Worm (Caenorhabditis elegans): Measurements from ENCODE around the gene B0457.4.

Gene B0457.4

DNA sequence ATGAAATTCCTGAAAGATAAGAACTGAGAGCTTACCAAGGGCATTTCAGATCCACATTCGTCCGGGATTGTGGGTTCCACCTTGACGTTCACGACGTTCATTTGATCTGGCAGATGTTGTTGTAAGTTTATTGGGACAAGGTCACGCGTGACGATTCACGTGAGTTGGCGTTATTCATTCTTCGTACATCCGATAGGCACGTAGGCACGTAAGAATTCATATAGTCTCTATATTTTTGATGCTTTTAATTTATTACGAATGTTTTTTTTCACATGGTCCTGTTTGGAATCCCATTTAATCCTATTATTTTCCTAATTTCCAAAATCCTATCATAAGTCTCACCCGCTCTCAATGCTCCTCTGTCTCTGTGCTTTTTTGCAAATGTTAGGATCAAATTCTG, at the start of gene B0457.4:
Gene B0457.4, minus strand, starts transcription at position 101 of the 400 bp plus-strand sequence.
- TF ChIP-seq dao-5 (tag; optimal IDR thresholded peaks at IDR 0.05): no peak
- no peak for TF ChIP-seq W03F9.2 (tag; optimal IDR thresholded peaks at IDR 0.05)
- TF ChIP-seq him-1 (tag; optimal IDR thresholded peaks at IDR 0.05): no peak

DNA sequence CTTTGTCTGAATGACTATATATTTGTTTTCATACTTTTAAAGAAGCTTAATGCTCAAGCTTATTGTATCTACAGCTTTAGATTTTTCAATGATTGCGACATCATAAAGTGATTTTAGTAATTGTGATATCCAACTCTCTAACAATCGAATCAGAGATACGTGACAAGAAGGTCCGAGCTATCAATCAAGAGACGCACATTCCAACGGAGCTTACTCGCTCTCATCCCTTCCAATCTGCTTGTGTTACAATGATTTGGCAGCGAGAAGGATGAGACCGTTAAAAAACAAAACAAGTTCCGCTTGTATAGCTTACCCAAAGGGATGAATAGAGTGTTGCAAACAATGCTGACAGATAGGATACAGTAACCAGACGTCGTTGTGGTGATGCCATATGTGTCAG, 49.6 kb upstream of the B0457.4 start:
- TF ChIP-seq him-1 (tag; optimal IDR thresholded peaks at IDR 0.05) (no peak), dao-5 (tag; optimal IDR thresholded peaks at IDR 0.05) (no peak), W03F9.2 (tag; optimal IDR thresholded peaks at IDR 0.05) (no peak)

DNA sequence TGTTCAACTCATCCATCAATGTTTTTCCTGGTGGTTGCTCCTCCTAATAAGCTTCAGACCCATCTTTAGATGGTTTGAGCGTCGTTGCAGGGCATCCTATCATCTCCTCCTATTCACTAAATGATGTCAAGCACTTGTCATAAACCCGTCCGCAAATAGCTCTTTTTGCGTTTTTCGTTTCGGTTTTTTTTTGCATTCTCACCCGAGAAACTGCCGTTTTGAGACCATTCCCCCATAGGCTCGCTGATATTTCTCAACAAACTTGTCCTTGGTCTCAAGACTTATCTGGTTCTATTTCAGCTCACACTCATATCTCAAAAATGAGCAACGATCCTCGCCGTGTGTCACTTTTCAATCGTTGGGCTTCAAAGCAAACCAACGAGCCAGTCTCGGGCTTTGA, 48.6 kb upstream of the B0457.4 start, which contains the start of gene cal-2:
Gene cal-2, plus strand, starts transcription at position 301 of the 400 bp plus-strand sequence.
- TF ChIP-seq W03F9.2 (tag; optimal IDR thresholded peaks at IDR 0.05) (no peak), dao-5 (tag; optimal IDR thresholded peaks at IDR 0.05) (no peak), him-1 (tag; optimal IDR thresholded peaks at IDR 0.05) (no peak)

DNA sequence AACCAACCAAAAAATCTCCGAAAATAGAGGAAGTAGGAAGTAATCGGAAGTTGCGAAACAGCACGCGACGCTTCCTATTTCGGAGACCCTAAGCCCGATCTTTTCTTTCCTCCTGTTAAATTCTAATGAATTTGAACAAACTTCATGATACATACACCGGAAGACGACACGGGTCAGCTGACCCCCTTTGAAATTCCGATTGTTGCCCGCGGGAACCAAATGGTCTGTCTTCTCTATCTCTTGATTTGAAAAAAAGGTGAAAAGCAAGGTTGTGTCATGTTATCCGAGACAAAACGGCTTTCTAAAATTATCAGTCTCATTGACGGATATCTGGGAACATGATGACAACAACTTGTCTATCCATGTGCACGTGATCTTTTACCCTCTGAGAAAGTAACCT, 47.3 kb upstream of the B0457.4 start:
- TF ChIP-seq W03F9.2 (tag; optimal IDR thresholded peaks at IDR 0.05) (no peak), him-1 (tag; optimal IDR thresholded peaks at IDR 0.05) (no peak), dao-5 (tag; optimal IDR thresholded peaks at IDR 0.05) (no peak)

DNA sequence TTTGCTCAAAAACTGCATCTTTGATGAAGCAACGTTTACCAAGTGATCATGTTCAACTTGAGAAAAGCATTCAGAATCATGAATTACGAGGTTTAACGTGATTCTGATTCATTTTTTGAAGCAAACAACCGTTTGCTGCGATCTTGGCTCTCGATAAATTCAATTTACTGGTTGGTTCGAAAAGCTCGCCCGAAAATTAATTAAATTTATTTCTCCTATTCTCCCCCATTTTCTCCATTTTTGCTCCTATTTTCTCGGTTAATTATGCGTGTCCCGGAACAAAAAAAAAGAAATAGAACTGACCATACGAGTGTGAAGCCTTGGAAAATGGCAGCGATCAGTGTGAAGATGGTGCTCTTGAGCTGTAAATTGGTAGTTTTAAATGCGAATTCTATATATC, 45.1 kb upstream of the B0457.4 start:
- no peak for TF ChIP-seq W03F9.2 (tag; optimal IDR thresholded peaks at IDR 0.05)

DNA sequence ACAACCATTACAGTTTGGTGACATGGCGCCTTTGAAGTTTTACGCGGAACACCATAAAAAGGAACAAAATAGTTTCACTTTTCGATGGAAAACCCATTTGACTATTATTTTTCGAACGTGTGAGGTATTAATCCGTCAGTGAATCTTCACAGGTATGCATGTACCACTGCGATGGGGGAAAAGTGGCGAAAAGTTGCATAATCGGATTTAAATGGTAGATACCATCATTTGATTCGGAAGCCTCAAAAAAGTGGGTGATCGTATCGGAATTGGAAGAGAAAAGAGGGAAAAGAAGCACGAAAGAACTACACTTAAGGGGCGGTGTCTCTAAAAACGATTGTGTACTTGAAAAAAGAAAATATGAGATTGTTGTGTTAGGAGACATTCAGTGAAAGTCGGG, 41.9 kb upstream of the B0457.4 start:
- TF ChIP-seq dao-5 (tag; optimal IDR thresholded peaks at IDR 0.05) (no peak), W03F9.2 (tag; optimal IDR thresholded peaks at IDR 0.05) (no peak), him-1 (tag; optimal IDR thresholded peaks at IDR 0.05) (no peak)

DNA sequence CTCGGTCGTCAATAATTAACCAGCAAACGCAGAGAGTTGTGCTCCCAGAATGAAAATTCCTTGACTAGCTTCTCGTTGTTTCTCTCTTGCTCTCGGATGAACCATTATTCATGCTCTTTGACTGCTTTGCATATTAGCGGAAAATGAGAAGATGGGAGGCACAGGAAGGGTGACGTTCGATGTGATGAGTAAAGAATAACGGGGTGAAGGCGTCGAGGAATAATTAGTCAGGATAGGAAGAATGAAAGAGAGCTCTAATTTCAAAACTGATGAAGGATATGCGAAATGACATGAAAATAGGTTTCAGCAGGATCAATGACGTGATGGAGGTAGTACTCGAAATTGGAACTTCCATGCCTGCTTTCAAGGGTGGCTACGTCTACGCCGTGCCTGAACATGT, 39.4 kb upstream of the B0457.4 start:
- TF ChIP-seq him-1 (tag; optimal IDR thresholded peaks at IDR 0.05) (no peak), dao-5 (tag; optimal IDR thresholded peaks at IDR 0.05) (no peak), W03F9.2 (tag; optimal IDR thresholded peaks at IDR 0.05) (no peak)

DNA sequence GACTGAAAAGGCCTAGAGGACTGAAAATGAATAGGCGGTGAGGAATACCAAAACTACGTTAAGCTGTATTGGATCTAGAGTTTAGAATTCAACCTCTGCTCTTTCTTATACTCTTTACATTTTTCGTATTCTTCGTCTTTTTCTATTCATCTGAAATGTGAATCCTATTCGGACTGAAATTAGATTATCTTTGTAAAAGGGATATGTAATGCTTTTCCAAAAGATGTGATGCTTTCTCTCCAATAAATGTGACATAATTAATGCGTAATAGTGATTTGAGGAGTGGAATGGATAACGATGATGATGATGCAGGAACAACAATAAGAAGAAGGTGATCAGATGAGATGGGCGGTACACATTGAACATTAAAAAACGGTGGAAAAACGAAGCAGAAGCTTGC, 36.8 kb upstream of the B0457.4 start:
- TF ChIP-seq W03F9.2 (tag; optimal IDR thresholded peaks at IDR 0.05): no peak
- TF ChIP-seq dao-5 (tag; optimal IDR thresholded peaks at IDR 0.05): no peak
- no peak for TF ChIP-seq him-1 (tag; optimal IDR thresholded peaks at IDR 0.05)

DNA sequence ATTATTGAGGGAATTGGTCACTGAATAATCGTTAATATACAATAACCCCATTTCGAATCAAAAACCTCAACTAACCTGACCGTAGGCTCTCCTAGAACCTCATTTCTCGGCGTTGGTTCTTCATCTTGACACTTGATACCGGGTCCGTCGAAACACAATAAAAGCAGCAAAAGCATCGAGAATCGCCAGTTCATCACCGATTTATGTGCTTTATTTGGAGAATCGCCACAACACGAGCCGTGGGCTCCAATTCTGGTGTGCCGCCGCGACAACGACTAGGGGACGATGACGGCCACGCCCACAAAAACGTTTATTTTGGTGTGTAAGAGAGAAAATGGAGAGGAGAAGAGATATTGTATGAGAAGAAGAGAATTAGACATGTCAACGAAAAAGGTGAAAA, 35.6 kb upstream of the B0457.4 start, which contains the start of gene cutl-15:
Gene cutl-15, minus strand, starts transcription at position 298 of the 400 bp plus-strand sequence.
- TF ChIP-seq dao-5 (tag; optimal IDR thresholded peaks at IDR 0.05): no peak
- TF ChIP-seq W03F9.2 (tag; optimal IDR thresholded peaks at IDR 0.05): no peak
- TF ChIP-seq him-1 (tag; optimal IDR thresholded peaks at IDR 0.05): no peak

DNA sequence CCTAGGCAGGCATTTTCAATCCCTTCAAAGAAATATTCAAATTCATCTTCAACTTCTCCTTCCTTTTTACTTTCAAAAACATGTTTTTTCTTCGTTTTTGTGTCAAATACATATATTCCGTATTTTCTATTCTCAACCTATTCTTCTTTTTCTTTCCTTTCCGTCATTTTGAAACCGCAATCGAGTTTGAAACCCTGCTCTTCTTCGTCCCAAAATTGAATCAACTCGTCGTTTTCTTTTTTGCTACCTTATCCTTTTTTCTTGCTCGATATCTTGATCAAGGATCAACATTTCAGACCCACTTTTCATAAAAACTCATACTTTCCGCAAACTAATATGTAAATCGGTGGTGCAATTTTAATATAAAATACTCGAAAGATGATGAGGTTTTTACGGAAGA, 33.3 kb upstream of the B0457.4 start:
- TF ChIP-seq W03F9.2 (tag; optimal IDR thresholded peaks at IDR 0.05) (no peak), dao-5 (tag; optimal IDR thresholded peaks at IDR 0.05) (no peak), him-1 (tag; optimal IDR thresholded peaks at IDR 0.05) (no peak)

DNA sequence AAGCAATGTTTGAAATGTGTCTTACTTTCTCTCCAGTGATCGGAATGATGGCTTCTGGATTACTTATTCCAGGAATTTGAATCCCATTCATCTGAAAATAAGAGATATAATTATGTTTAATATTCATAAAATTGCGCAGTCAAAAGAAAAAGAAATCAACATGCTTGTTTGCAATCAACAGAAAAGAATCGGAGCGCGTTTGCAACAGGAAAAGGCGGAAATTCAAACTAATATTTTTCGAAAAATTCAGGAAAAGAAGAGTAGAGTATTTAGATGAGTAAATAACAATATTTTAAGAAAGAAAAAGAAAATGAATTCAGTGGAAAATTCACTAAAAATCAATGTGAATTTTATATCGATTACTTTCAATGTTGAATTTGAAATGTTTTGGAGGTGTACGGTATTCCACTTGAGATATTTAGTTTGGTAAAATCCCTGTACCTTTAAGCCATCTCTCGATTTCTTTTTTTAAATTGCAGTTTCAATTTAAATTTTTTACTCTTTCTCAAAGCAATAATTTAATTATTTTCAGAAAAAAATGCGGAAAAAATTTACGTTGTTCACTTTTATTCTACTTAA, 28.6 kb upstream of the B0457.4 start, which contains the start of the genes set-17 and T21B10.4:
Gene set-17, minus strand, starts transcription at position 127 of the 579 bp plus-strand sequence.
Gene T21B10.4, plus strand, starts transcription at position 533 of the 579 bp plus-strand sequence.
- TF ChIP-seq W03F9.2 (tag; optimal IDR thresholded peaks at IDR 0.05): peak; percentile 33
- TF ChIP-seq him-1 (tag; optimal IDR thresholded peaks at IDR 0.05): no peak

DNA sequence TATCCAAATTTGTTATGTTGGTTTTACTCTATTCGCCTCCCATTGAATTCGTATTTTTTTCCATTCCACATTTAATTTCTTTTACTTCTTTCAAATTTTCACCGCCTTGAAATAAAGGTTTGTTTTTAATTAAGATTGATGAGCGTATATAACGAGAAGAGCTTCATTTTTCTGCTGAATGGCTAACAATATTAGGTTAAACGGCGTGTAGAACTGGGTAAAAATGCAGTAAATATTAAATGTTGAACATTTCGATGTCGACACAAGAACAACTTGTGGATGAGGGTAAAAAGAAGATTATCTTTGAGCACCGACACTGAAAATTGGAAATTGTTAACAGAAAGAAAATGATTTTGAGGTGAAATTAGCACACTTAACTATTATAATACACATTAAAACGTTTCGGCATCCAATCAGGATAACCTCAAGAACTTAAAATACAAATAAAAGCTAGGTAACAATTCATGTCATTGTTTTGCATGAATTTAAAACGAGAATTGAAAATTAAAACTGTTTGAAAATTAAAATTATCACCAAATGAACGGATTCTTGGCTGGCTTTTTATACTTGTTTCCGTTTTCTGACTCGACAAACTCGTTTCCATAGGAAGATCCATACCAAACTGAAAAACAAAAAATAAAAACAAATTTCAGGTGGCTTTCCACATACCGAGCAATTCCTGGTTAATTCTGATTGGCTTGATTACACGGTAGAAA, 27.2 kb upstream of the B0457.4 start:
- TF ChIP-seq W03F9.2 (tag; optimal IDR thresholded peaks at IDR 0.05) (no peak), him-1 (tag; optimal IDR thresholded peaks at IDR 0.05) (no peak), dao-5 (tag; optimal IDR thresholded peaks at IDR 0.05) (no peak)

DNA sequence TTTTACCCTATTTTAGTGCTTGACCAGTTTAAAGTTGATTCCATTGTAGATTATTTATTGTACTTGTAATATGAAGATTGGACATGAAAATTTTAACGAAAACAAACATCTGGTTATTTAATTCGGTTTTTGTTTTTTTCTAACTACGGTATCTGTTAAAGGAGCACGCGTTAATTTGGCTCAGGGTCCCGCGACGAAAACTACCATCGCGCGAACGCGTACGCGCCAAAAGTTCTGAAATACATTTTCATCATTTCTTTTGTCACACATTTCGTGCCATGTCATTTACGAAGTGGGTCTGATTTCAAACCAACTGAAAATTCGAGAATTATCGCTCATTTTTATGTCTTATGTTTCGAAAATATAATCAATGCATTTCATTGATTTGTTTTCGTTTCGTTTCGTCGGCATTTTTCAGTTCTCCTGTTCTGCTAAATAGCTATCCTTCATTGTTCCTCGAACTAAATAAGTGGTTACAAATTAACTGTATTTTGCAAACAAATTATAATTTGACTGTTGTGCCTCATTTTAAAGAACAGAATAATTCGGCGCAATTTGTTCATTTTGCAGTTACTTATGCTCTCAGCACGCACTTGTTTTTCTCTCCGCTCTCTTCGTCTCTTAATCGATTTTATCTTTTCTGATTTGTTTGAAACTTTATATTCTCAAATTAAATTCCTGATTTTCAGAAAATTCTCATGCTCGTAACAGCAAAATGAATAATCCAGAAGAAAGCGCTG, 22.0 kb upstream of the B0457.4 start, which contains the start of gene T21B10.3:
Gene T21B10.3, plus strand, starts transcription at position 690 of the 740 bp plus-strand sequence.
- TF ChIP-seq dao-5 (tag; optimal IDR thresholded peaks at IDR 0.05) (no peak), him-1 (tag; optimal IDR thresholded peaks at IDR 0.05) (peak; percentile 22), W03F9.2 (tag; optimal IDR thresholded peaks at IDR 0.05) (peak; percentile 68)

DNA sequence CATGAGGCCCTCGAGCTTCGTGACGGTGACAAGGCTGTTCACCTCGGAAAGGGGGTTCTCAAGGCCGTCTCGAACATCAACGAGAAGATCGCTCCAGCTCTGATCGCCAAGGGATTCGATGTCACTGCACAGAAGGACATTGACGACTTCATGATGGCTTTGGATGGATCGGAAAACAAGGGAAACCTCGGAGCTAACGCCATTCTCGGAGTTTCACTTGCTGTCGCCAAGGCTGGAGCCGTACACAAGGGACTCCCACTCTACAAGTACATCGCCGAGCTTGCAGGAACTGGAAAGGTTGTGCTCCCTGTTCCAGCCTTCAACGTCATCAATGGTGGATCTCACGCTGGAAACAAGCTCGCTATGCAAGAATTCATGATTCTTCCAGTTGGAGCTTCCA, 20.6 kb upstream of the B0457.4 start:
- TF ChIP-seq W03F9.2 (tag; optimal IDR thresholded peaks at IDR 0.05): no peak
- no peak for TF ChIP-seq him-1 (tag; optimal IDR thresholded peaks at IDR 0.05)
- TF ChIP-seq dao-5 (tag; optimal IDR thresholded peaks at IDR 0.05): no peak

Data from whole organism, L4/young adult.